Worm (Caenorhabditis elegans): Measurements from ENCODE around the gene R13A1.3.

ce11 chrIV:7212769-7213168, 9.0 kb downstream of the R13A1.3 start:
- TF ChIP-seq blmp-1 (tag; optimal IDR thresholded peaks at IDR 0.05) (no peak), elt-3 (tag; optimal IDR thresholded peaks at IDR 0.05) (no peak), ces-1 (GFP tag; optimal IDR thresholded peaks at IDR 0.05) (no peak), bed-3 (GFP tag; optimal IDR thresholded peaks at IDR 0.05) (no peak), ztf-11 (tag; optimal IDR thresholded peaks at IDR 0.05) (no peak), unc-62 (GFP tag; optimal IDR thresholded peaks at IDR 0.05) (no peak), sem-2 (GFP tag; optimal IDR thresholded peaks at IDR 0.05) (no peak), nhr-12 (tag; optimal IDR thresholded peaks at IDR 0.05) (no peak), zip-8 (tag; optimal IDR thresholded peaks at IDR 0.05) (no peak), mep-1 (tag; optimal IDR thresholded peaks at IDR 0.05) (no peak), snpc-4 (tag; optimal IDR thresholded peaks at IDR 0.05) (no peak), pha-4 (tag; optimal IDR thresholded peaks at IDR 0.05) (no peak), cnd-1 (tag; optimal IDR thresholded peaks at IDR 0.05) (no peak), M03D4.4 (tag; optimal IDR thresholded peaks at IDR 0.05) (no peak)
